Fruit fly (Drosophila melanogaster) whole organism, prepupa: ENCODE measurements around the gene RhoU.

Experiments used
- CG16779 ChIP-seq: fragments of 200-800 bp; sonication (Bioruptor generic); optimal IDR thresholded peaks from 3 replicates; lab custom pipeline; 2017; ENCODE audit warnings: missing biosample characterization, mild to moderate bottlenecking, missing genetic modification characterization
- CG4318 ChIP-seq: fragments of 200-800 bp; sonication (Bioruptor generic); optimal IDR thresholded peaks from 3 replicates; lab custom pipeline; 2017; ENCODE audit warnings: missing biosample characterization, mild to moderate bottlenecking, missing genetic modification characterization
- CG6792 ChIP-seq: fragments of 200-800 bp; sonication (Bioruptor generic); optimal IDR thresholded peaks from 3 replicates; lab custom pipeline; 2016; ENCODE audit warnings: missing biosample characterization, missing genetic modification characterization
- CG6854 ChIP-seq: fragments of 200-800 bp; sonication (Bioruptor generic); optimal IDR thresholded peaks from 2 replicates; lab custom pipeline; 2017; ENCODE audit warnings: missing biosample characterization, mild to moderate bottlenecking, missing genetic modification characterization
- CG7368 ChIP-seq: fragments of 200-800 bp; sonication (Bioruptor generic); optimal IDR thresholded peaks from 3 replicates; lab custom pipeline; 2016; ENCODE audit warnings: missing biosample characterization, missing genetic modification characterization
- Hr39 ChIP-seq: fragments of 200-800 bp; sonication (Bioruptor generic); optimal IDR thresholded peaks from 2 replicates; lab custom pipeline; 2016; ENCODE audit warnings: missing biosample characterization, missing genetic modification characterization
- Sox102F ChIP-seq: fragments of 200-800 bp; sonication (Bioruptor generic); optimal IDR thresholded peaks from 2 replicates; lab custom pipeline; 2016; ENCODE audit warnings: missing biosample characterization, mild to moderate bottlenecking, missing genetic modification characterization
- Sox14 ChIP-seq: fragments of 200-800 bp; sonication (Bioruptor generic); optimal IDR thresholded peaks from 3 replicates; lab custom pipeline; 2016; ENCODE audit warnings: missing biosample characterization, missing genetic modification characterization
- Sox15 ChIP-seq: fragments of 200-800 bp; sonication (Bioruptor generic); optimal IDR thresholded peaks from 3 replicates; lab custom pipeline; 2016; ENCODE audit warnings: missing biosample characterization, missing genetic modification characterization
- fd59A ChIP-seq: fragments of 200-800 bp; sonication (Bioruptor generic); optimal IDR thresholded peaks from 2 replicates; lab custom pipeline; 2017; ENCODE audit warnings: missing biosample characterization, mild to moderate bottlenecking, missing genetic modification characterization, missing genetic modification reagents
- lz ChIP-seq: fragments of 200-800 bp; sonication (Bioruptor generic); optimal IDR thresholded peaks from 3 replicates; lab custom pipeline; 2016; ENCODE audit warnings: missing biosample characterization, missing genetic modification characterization
- net ChIP-seq: fragments of 200-800 bp; sonication (Bioruptor generic); optimal IDR thresholded peaks from 3 replicates; lab custom pipeline; 2016; ENCODE audit warnings: missing biosample characterization, missing genetic modification characterization
- salr ChIP-seq, 2 experiments: fragments of 200-800 bp; sonication (Bioruptor generic); optimal IDR thresholded peaks; 3 replicates each; lab custom pipeline; 2016 to 2018; ENCODE audit warnings: missing biosample characterization in 2 of 2, missing genetic modification characterization in 2 of 2, mild to moderate bottlenecking in 1 of 2
- spab ChIP-seq: fragments of 200-800 bp; sonication (Bioruptor generic); optimal IDR thresholded peaks from 2 replicates; lab custom pipeline; 2017; ENCODE audit warnings: missing biosample characterization, mild to moderate bottlenecking, missing genetic modification characterization, missing genetic modification reagents

DNA sequence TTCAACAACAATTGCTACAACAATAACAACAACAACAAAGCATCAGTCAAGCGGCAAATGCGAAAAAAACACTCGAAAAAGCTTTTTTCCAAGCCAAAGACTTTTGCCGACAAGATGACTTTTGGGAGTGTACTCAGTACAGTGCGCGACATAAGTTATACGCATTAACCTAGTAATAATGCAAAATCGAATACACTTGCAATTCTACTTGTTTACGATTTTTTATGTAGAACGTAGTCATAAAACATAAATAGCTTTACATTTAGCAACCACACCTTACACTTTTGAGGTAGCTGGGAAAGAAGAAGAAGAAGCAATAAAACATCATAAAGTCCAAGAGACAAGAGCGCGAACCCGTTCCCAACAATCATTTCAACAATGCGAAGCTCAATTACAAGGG lies 18.1 kb downstream of the RhoU start:
- TF ChIP-seq salr (GFP tag; optimal IDR thresholded peaks at IDR 0.05; lab: Kevin White, UChicago): no peak
- TF ChIP-seq Hr39 (GFP tag; lab: Kevin White, UChicago): peak; percentile 76
- peak; percentile 66 for TF ChIP-seq CG6792 (GFP tag; lab: Kevin White, UChicago)
- TF ChIP-seq Sox102F (GFP tag; lab: Kevin White, UChicago): peak; percentile 70
- TF ChIP-seq CG16779: no peak
- peak; percentile 66 for TF ChIP-seq lz (GFP tag; lab: Kevin White, UChicago)
- peak; percentile 28 for TF ChIP-seq CG6854
- TF ChIP-seq Sox15 (GFP tag; lab: Kevin White, UChicago): peak; percentile 45
- TF ChIP-seq CG7368 (GFP tag; lab: Kevin White, UChicago): peak; percentile 60
- peak; percentile 52 for TF ChIP-seq Sox14
- TF ChIP-seq spab (GFP tag; lab: Kevin White, UChicago): peak; percentile 17
- TF ChIP-seq net (GFP tag; lab: Kevin White, UChicago): peak; percentile 62
- peak; percentile 26 for TF ChIP-seq CG4318
- TF ChIP-seq fd59A (GFP tag; lab: Kevin White, UChicago): peak; percentile 28
